Worm (Caenorhabditis elegans): Measurements from ENCODE around the gene T21B10.3.

T21B10.3 gene

DNA sequence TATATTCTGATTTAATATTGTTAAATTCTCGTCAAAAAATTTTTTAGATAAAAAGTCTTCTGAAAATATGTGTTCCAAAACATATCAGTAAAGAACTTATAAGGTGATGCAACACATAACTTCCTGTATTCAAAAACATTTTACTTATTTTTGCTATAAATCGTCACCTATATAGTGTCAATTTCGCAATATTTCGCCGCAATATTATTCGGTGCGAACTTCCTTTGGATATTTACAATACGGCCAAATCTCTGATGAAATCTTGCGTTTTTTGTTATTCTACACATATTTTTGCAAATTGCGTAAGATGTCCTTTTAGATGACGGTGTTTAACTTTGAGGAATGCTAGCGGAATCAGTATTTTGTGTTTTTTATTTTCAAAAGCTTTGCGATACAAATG lies 12.7 kb upstream of the T21B10.3 start:
- TF ChIP-seq klf-2 (GFP tag; conservative IDR thresholded peaks at IDR 0.05): no peak
- TF ChIP-seq ztf-29 (GFP tag; IDR thresholded peaks at IDR 0.05): no peak
- no peak for TF ChIP-seq cog-1 (tag; optimal IDR thresholded peaks at IDR 0.05)
- TF ChIP-seq T22C8.4 (GFP tag; IDR thresholded peaks at IDR 0.05): no peak
- no peak for TF ChIP-seq ztf-23 (GFP tag; IDR thresholded peaks at IDR 0.05)
- no peak for TF ChIP-seq med-1 (GFP tag; optimal IDR thresholded peaks at IDR 0.05; ENCODE audit: insufficient read depth)
- no peak for TF ChIP-seq ref-1 (GFP tag; conservative IDR thresholded peaks at IDR 0.05)
- TF ChIP-seq flt-1 (GFP tag; IDR thresholded peaks at IDR 0.05): no peak
- no peak for TF ChIP-seq tab-1 (GFP tag; IDR thresholded peaks at IDR 0.05)

- no peak for TF ChIP-seq ztf-29 (GFP tag; IDR thresholded peaks at IDR 0.05)
- TF ChIP-seq T22C8.4 (GFP tag; IDR thresholded peaks at IDR 0.05): no peak
- no peak for TF ChIP-seq klf-2 (GFP tag; conservative IDR thresholded peaks at IDR 0.05)
- TF ChIP-seq med-1 (GFP tag; optimal IDR thresholded peaks at IDR 0.05; ENCODE audit: insufficient read depth): no peak
- no peak for TF ChIP-seq flt-1 (GFP tag; IDR thresholded peaks at IDR 0.05)
- TF ChIP-seq ref-1 (GFP tag; conservative IDR thresholded peaks at IDR 0.05): no peak
- no peak for TF ChIP-seq cog-1 (tag; optimal IDR thresholded peaks at IDR 0.05)
- TF ChIP-seq tab-1 (GFP tag; IDR thresholded peaks at IDR 0.05): no peak
- no peak for TF ChIP-seq ztf-23 (GFP tag; IDR thresholded peaks at IDR 0.05)
These were observed 12.0 kb upstream of the T21B10.3 start, which contains the start of gene B0457.6 for ce11 chrII:8922140-8922539. B0457.6 (plus strand) TSS chrII:8922423.

DNA sequence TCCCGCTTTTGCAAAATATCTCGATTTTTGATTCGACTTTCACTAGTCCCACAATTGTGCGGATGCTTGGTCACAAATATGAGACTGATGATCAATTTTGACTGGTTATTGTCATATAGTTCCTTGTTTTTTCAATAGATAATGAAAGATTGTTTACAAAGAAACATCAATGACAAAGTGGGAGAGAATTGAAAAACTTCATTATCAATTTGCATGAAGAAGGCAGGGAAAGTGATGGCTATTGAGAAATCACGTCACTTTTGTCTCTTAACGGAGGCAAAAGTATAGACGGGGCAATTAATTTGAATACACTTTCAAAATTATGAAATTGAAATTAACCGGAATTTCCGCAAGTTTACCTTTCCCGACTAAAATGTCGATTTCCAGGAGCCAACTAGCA lies 11.0 kb upstream of the T21B10.3 start:
- no peak for TF ChIP-seq ref-1 (GFP tag; conservative IDR thresholded peaks at IDR 0.05)
- TF ChIP-seq med-1 (GFP tag; optimal IDR thresholded peaks at IDR 0.05; ENCODE audit: insufficient read depth): no peak
- TF ChIP-seq cog-1 (tag; optimal IDR thresholded peaks at IDR 0.05): no peak
- no peak for TF ChIP-seq ztf-23 (GFP tag; IDR thresholded peaks at IDR 0.05)
- no peak for TF ChIP-seq flt-1 (GFP tag; IDR thresholded peaks at IDR 0.05)
- no peak for TF ChIP-seq tab-1 (GFP tag; IDR thresholded peaks at IDR 0.05)
- no peak for TF ChIP-seq ztf-29 (GFP tag; IDR thresholded peaks at IDR 0.05)
- TF ChIP-seq T22C8.4 (GFP tag; IDR thresholded peaks at IDR 0.05): no peak
- no peak for TF ChIP-seq klf-2 (GFP tag; conservative IDR thresholded peaks at IDR 0.05)

ce11 chrII:8926451-8926850 lies 7.7 kb upstream of the T21B10.3 start, which contains the start of gene B0457.2:
B0457.2 (minus strand) TSS chrII:8926551.
- TF ChIP-seq ztf-29 (GFP tag; IDR thresholded peaks at IDR 0.05) (no peak), flt-1 (GFP tag; IDR thresholded peaks at IDR 0.05) (no peak), T22C8.4 (GFP tag; IDR thresholded peaks at IDR 0.05) (no peak), ztf-23 (GFP tag; IDR thresholded peaks at IDR 0.05) (no peak), tab-1 (GFP tag; IDR thresholded peaks at IDR 0.05) (no peak), cog-1 (tag; optimal IDR thresholded peaks at IDR 0.05) (no peak), med-1 (GFP tag; optimal IDR thresholded peaks at IDR 0.05; ENCODE audit: insufficient read depth) (no peak), ref-1 (GFP tag; conservative IDR thresholded peaks at IDR 0.05) (no peak), klf-2 (GFP tag; conservative IDR thresholded peaks at IDR 0.05) (no peak)

ce11 chrII:8927253-8927791 lies 6.9 kb upstream of the T21B10.3 start, which contains the start of gene cct-2:
cct-2 (plus strand) TSS chrII:8927741.
- TF ChIP-seq ref-1 (GFP tag; conservative IDR thresholded peaks at IDR 0.05) (no peak), ztf-29 (GFP tag; IDR thresholded peaks at IDR 0.05) (no peak), cog-1 (tag; optimal IDR thresholded peaks at IDR 0.05) (no peak), flt-1 (GFP tag; IDR thresholded peaks at IDR 0.05) (no peak), ztf-23 (GFP tag; IDR thresholded peaks at IDR 0.05) (no peak), T22C8.4 (GFP tag; IDR thresholded peaks at IDR 0.05) (no peak)

DNA sequence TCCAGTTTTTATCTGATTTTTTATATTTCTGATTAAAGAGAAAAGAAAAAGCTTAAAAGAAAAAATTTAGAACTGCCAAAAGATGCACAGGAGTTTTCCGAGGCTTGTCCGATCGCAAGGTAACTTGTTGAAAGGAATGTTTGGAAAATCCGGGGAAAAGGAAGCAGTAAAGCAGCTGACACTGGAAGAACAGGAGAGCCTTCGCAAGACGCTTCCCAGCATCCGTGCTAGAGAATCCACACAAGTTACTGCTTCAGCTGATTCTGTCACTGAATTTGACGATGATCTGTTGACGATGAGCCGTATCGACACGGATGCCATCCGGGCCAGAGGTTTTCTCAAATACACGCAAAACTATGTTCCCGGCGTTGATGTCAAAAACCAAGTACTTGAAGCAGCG lies 4.4 kb upstream of the T21B10.3 start, which contains the start of gene mrpl-50:
Gene mrpl-50, plus strand, starts transcription at position 71 of the 400 bp plus-strand sequence.
- TF ChIP-seq flt-1 (GFP tag; IDR thresholded peaks at IDR 0.05): no peak
- TF ChIP-seq ztf-29 (GFP tag; IDR thresholded peaks at IDR 0.05): no peak
- TF ChIP-seq ref-1 (GFP tag; conservative IDR thresholded peaks at IDR 0.05): no peak
- no peak for TF ChIP-seq T22C8.4 (GFP tag; IDR thresholded peaks at IDR 0.05)

DNA sequence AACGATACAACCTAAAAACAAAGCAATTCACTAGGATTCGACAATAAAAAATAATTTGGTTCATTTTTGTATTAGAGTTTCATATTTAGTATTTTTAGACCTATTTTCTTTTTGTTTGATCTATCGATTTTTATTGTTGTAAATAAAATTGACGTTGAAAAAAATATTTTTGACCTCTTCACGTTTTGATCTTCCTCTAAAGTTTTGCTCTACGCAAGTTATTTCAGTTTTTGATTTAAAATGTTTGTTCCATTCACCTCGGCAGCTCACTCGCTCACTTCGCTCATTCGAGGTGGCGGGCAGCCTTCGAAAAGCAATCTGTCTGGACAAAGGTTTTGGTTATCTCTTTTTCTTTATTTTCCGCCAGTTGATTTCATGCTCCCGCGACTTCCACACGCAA lies 3.4 kb upstream of the T21B10.3 start, which contains the start of gene enol-1:
Gene enol-1, plus strand, starts transcription at position 235 of the 400 bp plus-strand sequence.
- TF ChIP-seq cog-1 (tag; optimal IDR thresholded peaks at IDR 0.05) (no peak), flt-1 (GFP tag; IDR thresholded peaks at IDR 0.05) (no peak), ref-1 (GFP tag; conservative IDR thresholded peaks at IDR 0.05) (no peak), med-1 (GFP tag; optimal IDR thresholded peaks at IDR 0.05; ENCODE audit: insufficient read depth) (no peak), klf-2 (GFP tag; conservative IDR thresholded peaks at IDR 0.05) (no peak), tab-1 (GFP tag; IDR thresholded peaks at IDR 0.05) (no peak), ztf-23 (GFP tag; IDR thresholded peaks at IDR 0.05) (no peak), ztf-29 (GFP tag; IDR thresholded peaks at IDR 0.05) (no peak), T22C8.4 (GFP tag; IDR thresholded peaks at IDR 0.05) (no peak)

DNA sequence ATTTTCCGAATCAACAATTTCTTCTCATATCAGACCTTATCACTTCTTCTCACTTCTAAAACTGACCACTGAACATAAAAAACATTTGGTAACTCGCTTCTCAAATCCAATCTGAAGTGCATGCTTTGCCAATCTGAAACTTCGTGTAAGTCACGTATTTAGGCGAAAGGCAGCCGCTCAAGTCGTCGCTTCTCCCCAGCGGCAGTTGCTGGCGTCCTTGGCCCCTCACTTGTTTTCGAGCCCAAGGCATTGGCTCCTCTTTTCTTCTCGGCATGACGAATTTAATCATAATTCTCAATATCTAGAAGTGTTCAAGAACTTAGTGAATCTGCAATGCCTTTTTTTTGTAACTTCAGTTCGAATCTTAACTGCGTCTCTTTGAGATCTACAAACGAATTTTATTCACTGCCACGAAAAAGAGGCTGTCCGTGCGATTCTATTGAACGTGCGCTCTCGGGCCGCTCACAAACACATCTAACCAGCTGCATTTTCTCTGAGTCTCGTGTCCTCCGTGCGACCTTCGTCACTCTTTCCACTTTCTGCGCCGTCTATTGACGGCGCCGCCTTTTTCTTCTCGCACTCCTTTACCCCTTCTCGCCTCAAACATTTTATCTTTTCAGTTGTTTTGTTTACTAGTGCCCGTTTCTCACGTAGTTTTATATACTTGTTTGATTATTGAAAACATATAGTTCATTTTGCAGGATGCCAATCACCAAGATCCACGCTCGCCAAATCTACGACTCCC lies 2.6 kb upstream of the T21B10.3 start:
- TF ChIP-seq T22C8.4 (GFP tag; IDR thresholded peaks at IDR 0.05) (no peak), ref-1 (GFP tag; conservative IDR thresholded peaks at IDR 0.05) (no peak), med-1 (GFP tag; optimal IDR thresholded peaks at IDR 0.05; ENCODE audit: insufficient read depth) (no peak), cog-1 (tag; optimal IDR thresholded peaks at IDR 0.05) (no peak), ztf-29 (GFP tag; IDR thresholded peaks at IDR 0.05) (no peak), ztf-23 (GFP tag; IDR thresholded peaks at IDR 0.05) (no peak), flt-1 (GFP tag; IDR thresholded peaks at IDR 0.05) (no peak), tab-1 (GFP tag; IDR thresholded peaks at IDR 0.05) (no peak), klf-2 (GFP tag; conservative IDR thresholded peaks at IDR 0.05) (no peak)

DNA sequence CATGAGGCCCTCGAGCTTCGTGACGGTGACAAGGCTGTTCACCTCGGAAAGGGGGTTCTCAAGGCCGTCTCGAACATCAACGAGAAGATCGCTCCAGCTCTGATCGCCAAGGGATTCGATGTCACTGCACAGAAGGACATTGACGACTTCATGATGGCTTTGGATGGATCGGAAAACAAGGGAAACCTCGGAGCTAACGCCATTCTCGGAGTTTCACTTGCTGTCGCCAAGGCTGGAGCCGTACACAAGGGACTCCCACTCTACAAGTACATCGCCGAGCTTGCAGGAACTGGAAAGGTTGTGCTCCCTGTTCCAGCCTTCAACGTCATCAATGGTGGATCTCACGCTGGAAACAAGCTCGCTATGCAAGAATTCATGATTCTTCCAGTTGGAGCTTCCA lies 1.8 kb upstream of the T21B10.3 start:
- TF ChIP-seq T22C8.4 (GFP tag; IDR thresholded peaks at IDR 0.05) (no peak), klf-2 (GFP tag; conservative IDR thresholded peaks at IDR 0.05) (no peak), ztf-29 (GFP tag; IDR thresholded peaks at IDR 0.05) (no peak), med-1 (GFP tag; optimal IDR thresholded peaks at IDR 0.05; ENCODE audit: insufficient read depth) (no peak), ztf-23 (GFP tag; IDR thresholded peaks at IDR 0.05) (no peak), ref-1 (GFP tag; conservative IDR thresholded peaks at IDR 0.05) (no peak), cog-1 (tag; optimal IDR thresholded peaks at IDR 0.05) (no peak), tab-1 (GFP tag; IDR thresholded peaks at IDR 0.05) (no peak)

Measured in whole organism, midembryonic.